Fruit fly (Drosophila melanogaster) whole organism, wandering third instar larva: ENCODE results near the gene Gas8.

Experiments
- Abd-B ChIP-seq: fragments of >200 bp; optimal IDR thresholded peaks from 2 replicates; lab custom pipeline; 2017; ENCODE audit warnings: missing biosample characterization, missing genetic modification characterization
- CG9705 ChIP-seq: fragments of 200-800 bp; sonication (Bioruptor generic); optimal IDR thresholded peaks from 2 replicates; lab custom pipeline; 2018; ENCODE audit warnings: missing biosample characterization, mild to moderate bottlenecking, missing genetic modification characterization
- CrebA ChIP-seq: fragments of 200-800 bp; sonication (Bioruptor generic); optimal IDR thresholded peaks from 2 replicates; lab custom pipeline; 2016; ENCODE audit warnings: missing biosample characterization, mild to moderate bottlenecking, missing genetic modification characterization, borderline replicate concordance
- Dif ChIP-seq: fragments of 200-275, 200-300 bp; sonication (Bioruptor generic); optimal IDR thresholded peaks from 2 replicates; lab custom pipeline; 2018; ENCODE audit warnings: missing biosample characterization, missing genetic modification characterization; ENCODE audit not compliant: partially characterized antibody
- Jra ChIP-seq: sonication (Bioruptor generic); optimal IDR thresholded peaks from 2 replicates; lab custom pipeline; 2016; ENCODE audit warnings: missing biosample characterization, missing genetic modification characterization
- br ChIP-seq: fragments of 200-800 bp; sonication (Bioruptor generic); optimal IDR thresholded peaks from 2 replicates; lab custom pipeline; 2016; ENCODE audit warnings: missing biosample characterization, missing genetic modification characterization
- dsf ChIP-seq: sonication (Bioruptor generic); optimal IDR thresholded peaks from 2 replicates; lab custom pipeline; 2016; ENCODE audit warnings: missing biosample characterization, missing genetic modification characterization, borderline replicate concordance
- foxo ChIP-seq, 2 experiments: fragments of 200-800 bp; sonication (Bioruptor generic); optimal IDR thresholded peaks; 2 replicates in 1 of 2; 3 replicates in 1 of 2; lab custom pipeline; 2016 to 2017; ENCODE audit warnings: missing biosample characterization in 2 of 2, missing genetic modification characterization in 2 of 2
- lola ChIP-seq: fragments of >200 bp; optimal IDR thresholded peaks from 2 replicates; lab custom pipeline; 2017; ENCODE audit warnings: missing biosample characterization, missing genetic modification characterization
- pan ChIP-seq: fragments of >200 bp; optimal IDR thresholded peaks from 2 replicates; lab custom pipeline; 2017
- rgr ChIP-seq: fragments of 200-800 bp; sonication (Bioruptor generic); optimal IDR thresholded peaks from 3 replicates; lab custom pipeline; 2016; ENCODE audit warnings: missing biosample characterization, mild to moderate bottlenecking, missing genetic modification characterization
- usp ChIP-seq: fragments of >200 bp; optimal IDR thresholded peaks from 2 replicates; lab custom pipeline; 2017; ENCODE audit warnings: missing biosample characterization, missing genetic modification characterization

DNA sequence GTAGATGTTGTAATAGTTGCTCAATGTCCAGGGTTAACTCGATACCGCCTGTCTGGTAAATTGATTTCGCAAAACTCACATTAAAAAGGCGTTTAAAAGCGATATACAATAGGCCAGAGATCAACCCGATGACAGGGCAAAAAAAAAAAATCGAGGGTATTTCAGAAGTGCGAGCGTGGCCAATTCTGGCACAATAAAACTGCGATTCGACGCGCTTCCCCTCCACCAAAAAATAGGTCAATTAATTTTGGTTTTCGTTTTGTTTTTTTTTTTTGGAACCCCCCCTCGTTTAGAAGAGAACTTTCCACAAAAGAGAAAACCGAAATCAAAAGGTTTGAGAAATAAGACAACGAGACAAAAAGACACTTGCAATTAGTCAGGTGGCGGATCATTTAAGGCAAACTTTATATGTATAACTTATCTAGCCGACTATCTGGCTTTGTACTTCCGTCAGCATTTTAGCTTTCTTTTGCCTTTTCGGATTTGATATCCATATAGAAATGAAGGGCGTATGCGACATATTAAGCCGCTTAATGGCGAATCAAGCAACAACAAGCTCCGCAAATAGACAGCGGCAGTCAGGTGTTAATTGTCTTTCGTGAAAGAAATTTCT, 34.1 kb downstream of the Gas8 start:
- TF ChIP-seq Abd-B (GFP tag; lab: Kevin White, UChicago): no peak
- TF ChIP-seq lola (GFP tag; lab: Kevin White, UChicago): no peak
- TF ChIP-seq Dif (GFP tag; lab: Kevin White, UChicago): no peak
- no peak for TF ChIP-seq rgr
- TF ChIP-seq CG9705 (GFP tag; lab: Kevin White, UChicago): no peak
- TF ChIP-seq Jra (GFP tag; lab: Kevin White, UChicago): no peak
- TF ChIP-seq CrebA (GFP tag; lab: Kevin White, UChicago): no peak
- no peak for TF ChIP-seq br (GFP tag; lab: Kevin White, UChicago)
- no peak for TF ChIP-seq pan (lab: Kevin White, UChicago)
- no peak for TF ChIP-seq usp
- TF ChIP-seq foxo (GFP tag; optimal IDR thresholded peaks at IDR 0.05; lab: Kevin White, UChicago): no peak
- no peak for TF ChIP-seq dsf (GFP tag; lab: Kevin White, UChicago)
